Fruit fly (Drosophila melanogaster) whole organism, embryonic: ENCODE data around the gene Ocrl.

ENCODE experiments used
- CG10565 ChIP-seq: fragments of 200-800 bp; sonication (Bioruptor generic); optimal IDR thresholded peaks from 3 replicates; lab custom pipeline; 2016; ENCODE audit warnings: missing biosample characterization, mild to moderate bottlenecking, missing genetic modification characterization
- CG11093 ChIP-seq: fragments of 200-800 bp; sonication (Bioruptor generic); IDR thresholded peaks from 3 replicates; pipeline ENCODE4 v1.3.6; 2022; ENCODE audit warnings: missing biosample characterization, missing genetic modification characterization
- CG11504 ChIP-seq: fragments of 200-800 bp; sonication (Bioruptor generic); optimal IDR thresholded peaks from 3 replicates; lab custom pipeline; 2019; ENCODE audit warnings: missing biosample characterization, mild to moderate bottlenecking, missing genetic modification characterization, moderate library complexity
- CG11696 ChIP-seq: fragments of 200-800 bp; sonication (Bioruptor generic); IDR thresholded peaks from 2 replicates; pipeline ENCODE4 v1.3.6; 2022; ENCODE audit warnings: missing biosample characterization, missing genetic modification characterization
- CG12659 ChIP-seq: fragments of 200-800 bp; sonication (Bioruptor generic); optimal IDR thresholded peaks from 3 replicates; lab custom pipeline; 2017; ENCODE audit warnings: mild to moderate bottlenecking, missing biosample characterization, missing genetic modification reagents, missing genetic modification characterization
- CG13296 ChIP-seq: fragments of 200-800 bp; sonication (Bioruptor generic); optimal IDR thresholded peaks from 3 replicates; lab custom pipeline; 2018; ENCODE audit warnings: missing biosample characterization, mild to moderate bottlenecking, missing genetic modification characterization
- CG15696 ChIP-seq: fragments of 200-800 bp; sonication (Bioruptor generic); optimal IDR thresholded peaks from 2 replicates; lab custom pipeline; 2019; ENCODE audit warnings: missing biosample characterization, mild to moderate bottlenecking, missing genetic modification characterization, moderate library complexity
- CG17829 ChIP-seq: fragments of 200-800 bp; optimal IDR thresholded peaks from 2 replicates; lab custom pipeline; 2019; ENCODE audit warnings: missing biosample characterization, mild to moderate bottlenecking, missing genetic modification characterization, moderate library complexity
- CG2678 ChIP-seq: fragments of 200-800 bp; sonication (Bioruptor generic); optimal IDR thresholded peaks from 3 replicates; lab custom pipeline; 2019; ENCODE audit warnings: missing biosample characterization, mild to moderate bottlenecking, missing genetic modification characterization, moderate library complexity
- CG2712 ChIP-seq: fragments of 200-800 bp; optimal IDR thresholded peaks from 3 replicates; lab custom pipeline; 2019; ENCODE audit warnings: missing biosample characterization, mild to moderate bottlenecking, missing genetic modification characterization, moderate library complexity
- CG34376 ChIP-seq: fragments of 200-800 bp; sonication (Bioruptor generic); optimal IDR thresholded peaks from 2 replicates; lab custom pipeline; 2018; ENCODE audit warnings: missing biosample characterization, mild to moderate bottlenecking, missing genetic modification characterization
- CG5953 ChIP-seq: fragments of 200-800 bp; sonication (Bioruptor generic); IDR thresholded peaks from 2 replicates; pipeline ENCODE4 v1.3.6; 2022; ENCODE audit warnings: missing biosample characterization, missing genetic modification characterization
- CG6791 ChIP-seq: fragments of 200-800 bp; sonication (Bioruptor generic); IDR thresholded peaks from 3 replicates; pipeline ENCODE4 v1.3.6; 2022; ENCODE audit warnings: missing biosample characterization, missing genetic modification characterization; ENCODE audit not compliant: partially characterized antibody
- CG7987 ChIP-seq: fragments of 200-800 bp; sonication (Bioruptor generic); optimal IDR thresholded peaks from 2 replicates; lab custom pipeline; 2018; ENCODE audit warnings: missing biosample characterization, mild to moderate bottlenecking, missing genetic modification characterization, moderate library complexity
- CG9609 ChIP-seq: fragments of 200-800 bp; sonication (Bioruptor generic); optimal IDR thresholded peaks from 3 replicates; lab custom pipeline; 2016; ENCODE audit warnings: missing biosample characterization, missing genetic modification characterization
- CHES-1-like ChIP-seq: fragments of 200-800 bp; sonication (Bioruptor generic); optimal IDR thresholded peaks from 2 replicates; lab custom pipeline; 2016; ENCODE audit warnings: missing biosample characterization, missing genetic modification characterization
- CrebB ChIP-seq: fragments of 200-800 bp; sonication (Bioruptor generic); optimal IDR thresholded peaks from 3 replicates; lab custom pipeline; 2018; ENCODE audit warnings: missing biosample characterization, mild to moderate bottlenecking, missing genetic modification characterization
- Dfd ChIP-seq, 2 experiments: fragments of >200 bp; optimal IDR thresholded peaks; 2 replicates each; lab custom pipeline; 2017; ENCODE audit warnings: missing biosample characterization in 2 of 2, missing genetic modification characterization in 2 of 2
- Doc3 ChIP-seq: fragments of 200-800 bp; sonication (Bioruptor generic); IDR thresholded peaks from 3 replicates; pipeline ENCODE4 v1.3.6; 2022; ENCODE audit warnings: missing biosample characterization, missing genetic modification characterization; ENCODE audit not compliant: partially characterized antibody
- Fer1 ChIP-seq: fragments of 200-800 bp; sonication (Bioruptor generic); optimal IDR thresholded peaks from 2 replicates; lab custom pipeline; 2017; ENCODE audit warnings: missing biosample characterization, mild to moderate bottlenecking, missing genetic modification characterization
- GATAe ChIP-seq: fragments of 200-800 bp; sonication (Bioruptor generic); conservative IDR thresholded peaks from 2 replicates; pipeline ENCODE4 v1.3.6; 2022; ENCODE audit warnings: missing biosample characterization, missing genetic modification characterization
- HmgD ChIP-seq: fragments of 200-800 bp; sonication (Bioruptor generic); optimal IDR thresholded peaks from 3 replicates; lab custom pipeline; 2016; ENCODE audit warnings: missing biosample characterization, missing genetic modification characterization
- Hr3 ChIP-seq: fragments of 200-800 bp; sonication (Bioruptor generic); optimal IDR thresholded peaks from 3 replicates; lab custom pipeline; 2016; ENCODE audit warnings: missing biosample characterization, missing genetic modification characterization
- Meics ChIP-seq: fragments of 200-800 bp; sonication (Bioruptor generic); optimal IDR thresholded peaks from 2 replicates; lab custom pipeline; 2017; ENCODE audit warnings: missing biosample characterization, mild to moderate bottlenecking, missing genetic modification characterization
- Mes4 ChIP-seq: fragments of 200-800 bp; sonication (Bioruptor generic); optimal IDR thresholded peaks from 2 replicates; lab custom pipeline; 2016; ENCODE audit warnings: missing biosample characterization, missing genetic modification characterization
- Myb ChIP-seq: fragments of 200-800 bp; sonication (Bioruptor generic); optimal IDR thresholded peaks from 2 replicates; lab custom pipeline; 2016; ENCODE audit warnings: missing biosample characterization, missing genetic modification characterization
- NfI ChIP-seq: fragments of 200-800 bp; sonication (Bioruptor generic); optimal IDR thresholded peaks from 3 replicates; lab custom pipeline; 2018; ENCODE audit warnings: missing biosample characterization, mild to moderate bottlenecking, missing genetic modification characterization, moderate library complexity
- Pdp1 ChIP-seq, 2 experiments: fragments of 200-800 bp; sonication (Bioruptor generic); optimal IDR thresholded peaks; 3 replicates each; lab custom pipeline; 2016; ENCODE audit warnings: missing biosample characterization in 2 of 2, missing genetic modification characterization in 2 of 2, mild to moderate bottlenecking in 1 of 2, moderate library complexity in 1 of 2
- Six4 ChIP-seq: fragments of 200-800 bp; sonication (Bioruptor generic); optimal IDR thresholded peaks from 2 replicates; lab custom pipeline; 2016; ENCODE audit warnings: missing biosample characterization, missing genetic modification characterization
- Sox102F ChIP-seq: fragments of 200-800 bp; sonication (Bioruptor generic); optimal IDR thresholded peaks from 2 replicates; lab custom pipeline; 2018; ENCODE audit warnings: missing biosample characterization, mild to moderate bottlenecking, missing genetic modification characterization, moderate library complexity
- ash1 ChIP-seq: fragments of 200-800 bp; sonication (Bioruptor generic); optimal IDR thresholded peaks from 2 replicates; lab custom pipeline; 2018; ENCODE audit warnings: missing biosample characterization, mild to moderate bottlenecking, missing genetic modification characterization
- chinmo ChIP-seq: fragments of 200-800 bp; sonication (Bioruptor generic); IDR thresholded peaks from 4 replicates; pipeline ENCODE4 v1.3.6; 2022; ENCODE audit warnings: missing biosample characterization, missing genetic modification characterization; ENCODE audit not compliant: partially characterized antibody
- crp ChIP-seq, 2 experiments: fragments of 200-800 bp; sonication (Bioruptor generic); optimal IDR thresholded peaks; 2 replicates in 1 of 2; 3 replicates in 1 of 2; lab custom pipeline; 2017; ENCODE audit warnings: missing biosample characterization in 2 of 2, missing genetic modification characterization in 2 of 2, mild to moderate bottlenecking in 1 of 2, moderate library complexity in 1 of 2
- dan ChIP-seq: fragments of 200-800 bp; sonication (Bioruptor generic); IDR thresholded peaks from 2 replicates; pipeline ENCODE4 v1.3.6; 2022; ENCODE audit warnings: missing biosample characterization, missing genetic modification characterization
- dimm ChIP-seq: fragments of 200-800 bp; sonication (Bioruptor generic); IDR thresholded peaks from 2 replicates; pipeline ENCODE4 v1.3.6; 2022; ENCODE audit warnings: missing biosample characterization, missing genetic modification characterization
- dmrt99B ChIP-seq: fragments of 200-800 bp; sonication (Bioruptor generic); optimal IDR thresholded peaks from 2 replicates; lab custom pipeline; 2018; ENCODE audit warnings: missing biosample characterization, mild to moderate bottlenecking, missing genetic modification characterization, moderate library complexity
- emc ChIP-seq: fragments of 200-800 bp; sonication (Bioruptor generic); optimal IDR thresholded peaks from 2 replicates; lab custom pipeline; 2016; ENCODE audit warnings: missing biosample characterization, missing genetic modification characterization
- ems ChIP-seq: fragments of 200-800 bp; sonication (Bioruptor generic); optimal IDR thresholded peaks from 3 replicates; lab custom pipeline; 2016; ENCODE audit warnings: missing biosample characterization, missing genetic modification characterization
- exex ChIP-seq: fragments of 200-800 bp; sonication (Bioruptor generic); optimal IDR thresholded peaks from 4 replicates; lab custom pipeline; 2018; ENCODE audit warnings: missing biosample characterization, mild to moderate bottlenecking, missing genetic modification characterization, moderate library complexity
- fd102C ChIP-seq: fragments of 200-800 bp; sonication (Bioruptor generic); optimal IDR thresholded peaks from 2 replicates; lab custom pipeline; 2018; ENCODE audit warnings: missing biosample characterization, mild to moderate bottlenecking, missing genetic modification characterization, moderate library complexity
- fd64A ChIP-seq: fragments of 200-800 bp; sonication (Bioruptor generic); optimal IDR thresholded peaks from 3 replicates; lab custom pipeline; 2018; ENCODE audit warnings: missing biosample characterization, mild to moderate bottlenecking, missing genetic modification characterization
- gfzf ChIP-seq: fragments of 200-800 bp; sonication (Bioruptor generic); optimal IDR thresholded peaks from 2 replicates; lab custom pipeline; 2016; ENCODE audit warnings: missing biosample characterization, mild to moderate bottlenecking, missing genetic modification characterization, moderate library complexity
- insv ChIP-seq, 2 experiments: fragments of 200-800 bp; sonication (Bioruptor generic); optimal IDR thresholded peaks; 3 replicates each; lab custom pipeline; 2016 to 2018; ENCODE audit warnings: missing biosample characterization in 2 of 2, missing genetic modification characterization in 2 of 2
- kah ChIP-seq: fragments of 200-800 bp; sonication (Bioruptor generic); optimal IDR thresholded peaks from 2 replicates; lab custom pipeline; 2018; ENCODE audit warnings: missing biosample characterization, mild to moderate bottlenecking, missing genetic modification characterization
- org-1 ChIP-seq: fragments of 200-800 bp; sonication (Bioruptor generic); optimal IDR thresholded peaks from 2 replicates; lab custom pipeline; 2017; ENCODE audit warnings: missing biosample characterization, missing genetic modification characterization
- sisA ChIP-seq: fragments of 200-800 bp; sonication (Bioruptor generic); IDR thresholded peaks from 2 replicates; pipeline ENCODE4 v1.3.6; 2022; ENCODE audit warnings: missing biosample characterization, missing genetic modification characterization
- slp2 ChIP-seq: fragments of 200-800 bp; sonication (Bioruptor generic); optimal IDR thresholded peaks from 2 replicates; lab custom pipeline; 2016; ENCODE audit warnings: missing biosample characterization, missing genetic modification characterization
- sqz ChIP-seq: fragments of 200-800 bp; sonication (Bioruptor generic); optimal IDR thresholded peaks from 3 replicates; lab custom pipeline; 2018; ENCODE audit warnings: missing biosample characterization, mild to moderate bottlenecking, missing genetic modification characterization
- toy ChIP-seq: fragments of 200-800 bp; sonication (Bioruptor generic); IDR thresholded peaks from 2 replicates; pipeline ENCODE4 v1.3.6; 2022; ENCODE audit warnings: missing biosample characterization, missing genetic modification characterization
- zen ChIP-seq: fragments of 200-800 bp; sonication (Bioruptor generic); optimal IDR thresholded peaks from 3 replicates; lab custom pipeline; 2018; ENCODE audit warnings: missing biosample characterization, mild to moderate bottlenecking, missing genetic modification characterization, moderate library complexity

Ocrl gene

DNA sequence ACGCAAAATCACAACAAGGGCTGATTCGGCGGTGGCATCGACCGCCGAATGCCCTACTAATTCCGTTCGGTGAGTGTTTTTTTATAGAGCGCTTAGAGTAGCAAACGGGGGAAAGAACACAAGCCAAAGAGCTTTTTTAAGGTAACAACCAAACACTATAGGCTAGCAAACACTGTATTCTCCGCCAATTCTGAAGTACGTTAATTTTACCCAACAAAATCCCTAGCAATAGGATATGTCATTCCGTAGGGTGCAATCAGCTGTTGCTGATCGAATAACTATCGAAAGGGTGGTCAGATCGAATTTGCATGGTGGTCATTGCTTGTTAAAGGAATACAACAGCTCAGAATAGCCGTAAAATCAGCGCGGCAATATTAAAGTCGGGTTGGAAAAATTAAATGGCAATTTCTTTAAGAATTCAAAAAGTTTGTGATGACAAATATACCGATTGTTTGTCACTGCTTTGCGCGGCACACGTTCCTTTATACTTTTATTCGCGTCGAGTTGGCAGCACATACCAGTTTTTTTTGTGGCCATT is 15.0 kb upstream of the Ocrl start, which contains the start of gene mip130 (continued):
- TF ChIP-seq dmrt99B (tag; lab: Kevin White, UChicago) (no peak), CG13296 (GFP tag; lab: Kevin White, UChicago) (no peak), ems (GFP tag; lab: Kevin White, UChicago) (peak; percentile 25), ash1 (GFP tag; lab: Kevin White, UChicago) (no peak), insv (GFP tag; optimal IDR thresholded peaks at IDR 0.05; lab: Kevin White, UChicago) (peak in 1 of 2 experiments; percentile 14), CG9609 (GFP tag; lab: Kevin White, UChicago) (no peak), dan (GFP tag; lab: Robert Waterston, UW) (no peak), sqz (GFP tag; lab: Kevin White, UChicago) (peak; percentile 88), CG10565 (GFP tag; lab: Kevin White, UChicago) (no peak), sisA (GFP tag; lab: Robert Waterston, UW) (peak; percentile 55), toy (GFP tag; lab: Robert Waterston, UW) (no peak), CHES-1-like (GFP tag; lab: Kevin White, UChicago) (no peak), CG11504 (no peak), CG15696 (tag; lab: Kevin White, UChicago) (peak; percentile 40), slp2 (GFP tag; lab: Kevin White, UChicago) (peak; percentile 22), CG7987 (GFP tag; lab: Kevin White, UChicago) (no peak), crp (GFP tag; optimal IDR thresholded peaks at IDR 0.05; lab: Kevin White, UChicago) (peak; percentile 35 to 85), emc (GFP tag; lab: Kevin White, UChicago) (peak; percentile 16), dimm (GFP tag; lab: Robert Waterston, UW) (no peak), Meics (GFP tag; lab: Kevin White, UChicago) (peak; percentile 57), CG2712 (tag; lab: Kevin White, UChicago) (peak; percentile 56), CG34376 (GFP tag; lab: Kevin White, UChicago) (peak; percentile 8), org-1 (GFP tag; lab: Kevin White, UChicago) (no peak), GATAe (GFP tag; lab: Robert Waterston, UW) (no peak), CG6791 (GFP tag; lab: Robert Waterston, UW) (peak; percentile 73), fd64A (GFP tag; lab: Kevin White, UChicago) (no peak), zen (tag; lab: Kevin White, UChicago) (no peak), exex (tag; lab: Kevin White, UChicago) (no peak), Dfd (GFP tag; optimal IDR thresholded peaks at IDR 0.05; lab: Kevin White, UChicago) (no peak), Myb (peak; percentile 56), CG5953 (no peak), Sox102F (GFP tag; lab: Kevin White, UChicago) (no peak), CG17829 (peak; percentile 45), CG11696 (no peak), NfI (GFP tag; lab: Kevin White, UChicago) (peak; percentile 46), kah (GFP tag; lab: Kevin White, UChicago) (no peak), Doc3 (GFP tag; lab: Robert Waterston, UW) (peak; percentile 56), gfzf (peak; percentile 23), HmgD (GFP tag; lab: Kevin White, UChicago) (no peak), Mes4 (GFP tag; lab: Kevin White, UChicago) (no peak), CrebB (tag; lab: Kevin White, UChicago) (no peak), CG2678 (peak; percentile 62), chinmo (GFP tag; lab: Robert Waterston, UW) (0 out of 4 replicates have a peak, but pooled peaks have one; percentile 32), fd102C (GFP tag; lab: Kevin White, UChicago) (no peak), Hr3 (GFP tag; lab: Kevin White, UChicago) (peak; percentile 52), Six4 (GFP tag; lab: Kevin White, UChicago) (no peak), CG11093 (GFP tag; lab: Robert Waterston, UW) (peak; percentile 35; the same call in 1 of the 3 replicates), Fer1 (GFP tag; lab: Kevin White, UChicago) (peak; percentile 63), CG12659 (GFP tag; lab: Kevin White, UChicago) (peak; percentile 69), Pdp1 (GFP tag; optimal IDR thresholded peaks at IDR 0.05; lab: Kevin White, UChicago) (peak; percentile 21 to 40)
